Worm (Caenorhabditis elegans): ENCODE results near the gene srh-265.
"Not testable (repeated sequence)": the region's sequence is repeated elsewhere in the genome, so short reads cannot be mapped to it uniquely, and the experiment has no call there.

Gene srh-265

ce11 chrV:15423601-15424000 lies 7.5 kb downstream of the srh-265 start, which contains the start of gene fbxa-104:
Gene fbxa-104 (minus strand): TSS chrV:15423683.
- no peak for TF ChIP-seq attf-5 (GFP tag; optimal IDR thresholded peaks at IDR 0.05)

ce11 chrV:15425368-15426091 lies 9.5 kb downstream of the srh-265 start, which contains the start of gene Y36E3A.2:
Gene Y36E3A.2 (plus strand): TSS chrV:15426041.
- TF ChIP-seq nhr-80 (tag; optimal IDR thresholded peaks at IDR 0.05) (peak; percentile 9), xnd-1 (tag; optimal IDR thresholded peaks at IDR 0.05) (no peak), snpc-4 (GFP tag; optimal IDR thresholded peaks at IDR 0.05) (no peak), snpc-4 (tag; optimal IDR thresholded peaks at IDR 0.05) (no peak), Y95B8A.8 (GFP tag; IDR thresholded peaks at IDR 0.05) (no peak), somi-1 (GFP tag; optimal IDR thresholded peaks at IDR 0.05) (no peak)

- TF ChIP-seq zim-3 (tag; optimal IDR thresholded peaks at IDR 0.05), result no peak
- TF ChIP-seq nhr-179 (tag; optimal IDR thresholded peaks at IDR 0.05), result no peak
- no peak for TF ChIP-seq ama-1 (optimal IDR thresholded peaks at IDR 0.05)
- TF ChIP-seq ama-1 (GFP tag; optimal IDR thresholded peaks at IDR 0.05), result no peak
- no peak for TF ChIP-seq unc-62 (GFP tag; optimal IDR thresholded peaks at IDR 0.05)
Observed at ce11 chrV:15426944-15427343, 10.9 kb downstream of the srh-265 start, which contains the start of gene fbxa-209. Gene fbxa-209 (minus strand): TSS chrV:15427044.

ce11 chrV:15429125-15429524 lies 13.1 kb downstream of the srh-265 start:
- TF ChIP-seq let-526 (GFP tag; IDR thresholded peaks at IDR 0.05) (0 out of 2 replicates have a peak, but pooled peaks have one; percentile 13), hsf-1 (GFP tag; IDR thresholded peaks at IDR 0.05) (peak; percentile 68; the same call in 1 of the 2 replicates), B0261.1 (tag; optimal IDR thresholded peaks at IDR 0.05) (peak; percentile 64), tbp1 (GFP tag; optimal IDR thresholded peaks at IDR 0.05) (peak; percentile 86), cebp-2 (GFP tag; IDR thresholded peaks at IDR 0.05) (peak; percentile 76; the same call in 1 of the 2 replicates), ztf-25 (GFP tag; IDR thresholded peaks at IDR 0.05) (peak; percentile 87; the same call in 1 of the 2 replicates), Y53F4B.3 (GFP tag; IDR thresholded peaks at IDR 0.05) (peak; percentile 49; the same call in 1 of the 2 replicates), aptf-3 (GFP tag; IDR thresholded peaks at IDR 0.05) (0 out of 2 replicates have a peak, but pooled peaks have one; percentile 56), rpc-1 (tag; optimal IDR thresholded peaks at IDR 0.05) (peak; percentile 58)
- not testable (repeated sequence) for TF ChIP-seq rpc-1 (optimal IDR thresholded peaks at IDR 0.05)

ce11 chrV:15431322-15432052 lies 15.4 kb downstream of the srh-265 start:
- TF ChIP-seq ztf-6 (GFP tag; IDR thresholded peaks at IDR 0.05) (peak; percentile 63; the same call in 1 of the 2 replicates), attf-3 (GFP tag; conservative IDR thresholded peaks at IDR 0.05) (0 out of 2 replicates have a peak, but pooled peaks have one; percentile 14), ccch-3 (GFP tag; optimal IDR thresholded peaks at IDR 0.05) (no peak), F52B5.7 (tag; optimal IDR thresholded peaks at IDR 0.05) (no peak), nfya-2 (GFP tag; IDR thresholded peaks at IDR 0.05) (0 out of 2 replicates have a peak, but pooled peaks have one; percentile 35), gei-17 (GFP tag; optimal IDR thresholded peaks at IDR 0.05) (no peak), lag-1 (GFP tag; IDR thresholded peaks at IDR 0.05) (0 out of 2 replicates have a peak, but pooled peaks have one; percentile 66), Y79H2A.3 (GFP tag; conservative IDR thresholded peaks at IDR 0.05) (no peak), attf-5 (GFP tag; optimal IDR thresholded peaks at IDR 0.05) (no peak), aptf-2 (GFP tag; conservative IDR thresholded peaks at IDR 0.05) (0 out of 2 replicates have a peak, but pooled peaks have one; percentile 61), bed-1 (GFP tag; IDR thresholded peaks at IDR 0.05) (0 out of 2 replicates have a peak, but pooled peaks have one; percentile 12), let-526 (GFP tag; IDR thresholded peaks at IDR 0.05) (no peak), ztf-3 (GFP tag; optimal IDR thresholded peaks at IDR 0.05) (no peak), snpc-1.3 (tag; optimal IDR thresholded peaks at IDR 0.05; ENCODE audit: insufficient read depth) (no peak), F55B11.4 (tag; optimal IDR thresholded peaks at IDR 0.05; ENCODE audit: borderline replicate concordance, insufficient read depth) (peak; percentile 20), xnd-1 (tag; optimal IDR thresholded peaks at IDR 0.05) (no peak), chd-7 (tag; optimal IDR thresholded peaks at IDR 0.05) (no peak)
